Worm (Caenorhabditis elegans) whole organism, L1 larva: ENCODE data around the gene srh-299.

Experiments
- C04F5.9 ChIP-seq: sonication (generic microtip); optimal IDR thresholded peaks from 2 replicates; lab custom pipeline; 2016; ENCODE audit warnings: missing genetic modification characterization, missing compliant biosample characterization
- F16B12.6 ChIP-seq: fragments of 150-350 bp; optimal IDR thresholded peaks from 2 replicates; lab custom pipeline; 2014; ENCODE audit warnings: missing biosample characterization, missing genetic modification characterization
- aly-2 ChIP-seq: fragments of 150-350 bp; optimal IDR thresholded peaks from 2 replicates; lab custom pipeline; 2014; ENCODE audit warnings: missing biosample characterization, missing genetic modification characterization
- blmp-1 ChIP-seq: fragments of 150-350 bp; optimal IDR thresholded peaks from 2 replicates; lab custom pipeline; 2014; ENCODE audit warnings: missing biosample characterization, missing genetic modification characterization
- dpl-1 ChIP-seq, 3 experiments: fragments of 150-350 bp in 2 of 3; sonication (generic microtip) in 1 of 3; optimal IDR thresholded peaks; 2 replicates each; lab custom pipeline; 2014 to 2017; ENCODE audit warnings: missing biosample characterization in 3 of 3, missing genetic modification characterization in 3 of 3, missing genetic modification reagents in 3 of 3
- elt-2 ChIP-seq: sonication (generic microtip); optimal IDR thresholded peaks from 2 replicates; lab custom pipeline; 2016; ENCODE audit warnings: missing genetic modification characterization, mild to moderate bottlenecking, inconsistent platforms, missing compliant biosample characterization, missing genetic modification reagents
- lsy-2 ChIP-seq, 2 experiments: fragments of 150-350 bp; optimal IDR thresholded peaks; 2 replicates each; lab custom pipeline; 2014; ENCODE audit warnings: missing biosample characterization in 2 of 2, missing genetic modification characterization in 2 of 2
- nhr-12 ChIP-seq: sonication (generic microtip); optimal IDR thresholded peaks from 2 replicates; lab custom pipeline; 2017; ENCODE audit warnings: missing biosample characterization, missing genetic modification characterization
- pax-3 ChIP-seq: fragments of 200-800 bp; sonication (Bioruptor generic); optimal IDR thresholded peaks from 2 replicates; lab custom pipeline; 2018; ENCODE audit warnings: mild to moderate bottlenecking, missing genetic modification characterization, moderate library complexity, missing compliant biosample characterization
- pqm-1 ChIP-seq: sonication (generic microtip); optimal IDR thresholded peaks from 3 replicates; lab custom pipeline; 2017; ENCODE audit warnings: missing biosample characterization, missing genetic modification characterization
- tbx-2 ChIP-seq: sonication (generic microtip); optimal IDR thresholded peaks from 2 replicates; lab custom pipeline; 2016; ENCODE audit warnings: missing genetic modification characterization, missing compliant biosample characterization
- tlp-1 ChIP-seq: fragments of 150-350 bp; optimal IDR thresholded peaks from 2 replicates; lab custom pipeline; 2014; ENCODE audit warnings: missing biosample characterization, missing genetic modification characterization
- zag-1 ChIP-seq: fragments of 150-350 bp; optimal IDR thresholded peaks from 2 replicates; lab custom pipeline; 2014; ENCODE audit warnings: missing biosample characterization, missing genetic modification characterization
- ztf-11 ChIP-seq, 2 experiments: sonication (generic microtip); optimal IDR thresholded peaks; 2 replicates each; lab custom pipeline; 2016 to 2017; ENCODE audit warnings: missing genetic modification characterization in 2 of 2, missing biosample characterization in 1 of 2, missing compliant biosample characterization in 1 of 2

DNA sequence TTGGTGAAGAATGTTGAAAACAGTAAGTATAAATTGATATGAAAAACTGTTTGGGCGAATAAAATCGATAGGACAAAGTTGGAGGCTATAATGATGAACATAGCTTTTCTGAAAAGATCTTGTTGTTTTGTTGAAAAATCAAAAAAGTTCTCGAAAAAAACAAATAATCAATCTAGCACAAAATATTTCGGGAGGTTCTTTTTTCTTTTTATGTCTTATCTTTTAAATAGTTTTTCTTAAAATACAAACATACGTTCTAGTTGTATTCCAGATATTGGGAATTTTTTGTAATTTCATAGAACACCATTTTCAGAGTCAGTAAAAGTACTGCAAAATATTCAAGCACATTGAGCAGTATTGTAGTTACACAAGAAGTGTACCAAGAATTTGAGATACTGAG lies 33.2 kb upstream of the srh-299 start, which contains the start of gene srbc-55:
- TF ChIP-seq pqm-1 (no peak), aly-2 (tag; lab: Kevin White, UChicago) (no peak), F16B12.6 (tag; lab: Kevin White, UChicago) (no peak), zag-1 (no peak), blmp-1 (tag; lab: Kevin White, UChicago) (no peak), ztf-11 (tag; optimal IDR thresholded peaks at IDR 0.05; lab: Kevin White, UChicago) (no peak), pax-3 (tag; lab: Kevin White, UChicago) (no peak), elt-2 (tag; lab: Kevin White, UChicago) (no peak), nhr-12 (no peak), tlp-1 (no peak), tbx-2 (no peak), dpl-1 (GFP tag; optimal IDR thresholded peaks at IDR 0.05; lab: Kevin White, UChicago) (no peak), lsy-2 (tag; optimal IDR thresholded peaks at IDR 0.05; lab: Kevin White, UChicago) (no peak), C04F5.9 (no peak)
